Worm (Caenorhabditis elegans) whole organism, L1 larva: ENCODE data around the gene Y75B8A.33.
"Not testable (repeated sequence)": the region's sequence is repeated elsewhere in the genome, so short reads cannot be mapped to it uniquely, and the experiment has no call there.

Experiments used
- ces-1 ChIP-seq: fragments of 150-350 bp; optimal IDR thresholded peaks from 2 replicates; lab custom pipeline; 2014; ENCODE audit warnings: missing biosample characterization, missing genetic modification reagents, missing genetic modification characterization
- ets-5 ChIP-seq: fragments of 200-800 bp; sonication (Bioruptor generic); IDR thresholded peaks from 2 replicates; pipeline ENCODE4 v1.3.6; 2022; ENCODE audit warnings: missing genetic modification characterization, missing compliant biosample characterization
- nhr-85 ChIP-seq: sonication (generic microtip); peaks from one replicate; lab custom pipeline; 2016; ENCODE audit warnings: missing genetic modification characterization, inconsistent platforms, missing compliant biosample characterization
- unc-62 ChIP-seq: fragments of 150-350 bp; optimal IDR thresholded peaks from 2 replicates; lab custom pipeline; 2014; ENCODE audit warnings: missing biosample characterization, missing genetic modification reagents, missing genetic modification characterization
- zag-1 ChIP-seq: fragments of 150-350 bp; optimal IDR thresholded peaks from 2 replicates; lab custom pipeline; 2014; ENCODE audit warnings: missing biosample characterization, missing genetic modification characterization
- zip-4 ChIP-seq: fragments of 200-800 bp; sonication (Bioruptor generic); optimal IDR thresholded peaks from 2 replicates; lab custom pipeline; 2018; ENCODE audit warnings: mild to moderate bottlenecking, missing genetic modification characterization, moderate library complexity, missing compliant biosample characterization

- TF ChIP-seq nhr-85 (tag; lab: Kevin White, UChicago); zip-4; zag-1 (tag; lab: Kevin White, UChicago); ets-5 (GFP tag; lab: Robert Waterston, UW); unc-62; ces-1 (GFP tag; lab: Kevin White, UChicago): not testable (repeated sequence)
Measured at ce11 chrIII:12386597-12386996, 19.4 kb upstream of the Y75B8A.33 start, which contains the start of gene Y49E10.30.
